Worm (Caenorhabditis elegans): ENCODE results near the gene E04F6.9.

ce11 chrII:7204951-7205350 lies 7.0 kb downstream of the E04F6.9 start, which contains the start of gene srd-58:
- TF ChIP-seq him-1 (tag; optimal IDR thresholded peaks at IDR 0.05): no peak
- TF ChIP-seq W03F9.2 (tag; optimal IDR thresholded peaks at IDR 0.05): no peak
- TF ChIP-seq dao-5 (tag; optimal IDR thresholded peaks at IDR 0.05): no peak
